Fruit fly (Drosophila melanogaster) whole organism, wandering third instar larva: ENCODE measurements around the gene CG3868.

Experiments
- Rel ChIP-seq, 2 experiments: fragments of 200-800 bp; sonication (Bioruptor generic) in 1 of 2; optimal IDR thresholded peaks; 2 replicates in 1 of 2; 3 replicates in 1 of 2; lab custom pipeline; 2016 to 2019; ENCODE audit warnings: mild to moderate bottlenecking in 2 of 2, missing biosample characterization in 2 of 2, missing genetic modification characterization in 2 of 2, moderate library complexity in 1 of 2
- dl ChIP-seq, 2 experiments: fragments of 175-275, 200-275 bp in 1 of 2; fragments of 200-275 bp in 1 of 2; sonication (Bioruptor generic); optimal IDR thresholded peaks; lab custom pipeline; 2018; ENCODE audit warnings: mild to moderate bottlenecking in 2 of 2, missing biosample characterization in 2 of 2, missing genetic modification characterization in 2 of 2, moderate library complexity in 2 of 2; ENCODE audit not compliant: partially characterized antibody in 2 of 2, insufficient read depth in 1 of 2
- lola ChIP-seq: fragments of >200 bp; optimal IDR thresholded peaks from 2 replicates; lab custom pipeline; 2017; ENCODE audit warnings: missing biosample characterization, missing genetic modification characterization
- pan ChIP-seq: fragments of >200 bp; optimal IDR thresholded peaks from 2 replicates; lab custom pipeline; 2017
- psq ChIP-seq: fragments of 200-800 bp; sonication (Bioruptor generic); optimal IDR thresholded peaks from 3 replicates; lab custom pipeline; 2017; ENCODE audit warnings: missing biosample characterization, mild to moderate bottlenecking, missing genetic modification characterization, moderate library complexity
- sage ChIP-seq: fragments of 200-800 bp; sonication (Bioruptor generic); optimal IDR thresholded peaks from 2 replicates; lab custom pipeline; 2016; ENCODE audit warnings: missing biosample characterization, mild to moderate bottlenecking, missing genetic modification characterization
- tai ChIP-seq: sonication (Bioruptor generic); optimal IDR thresholded peaks from 2 replicates; lab custom pipeline; 2016; ENCODE audit warnings: missing biosample characterization, missing genetic modification characterization
- usp ChIP-seq: fragments of >200 bp; optimal IDR thresholded peaks from 2 replicates; lab custom pipeline; 2017; ENCODE audit warnings: missing biosample characterization, missing genetic modification characterization

DNA sequence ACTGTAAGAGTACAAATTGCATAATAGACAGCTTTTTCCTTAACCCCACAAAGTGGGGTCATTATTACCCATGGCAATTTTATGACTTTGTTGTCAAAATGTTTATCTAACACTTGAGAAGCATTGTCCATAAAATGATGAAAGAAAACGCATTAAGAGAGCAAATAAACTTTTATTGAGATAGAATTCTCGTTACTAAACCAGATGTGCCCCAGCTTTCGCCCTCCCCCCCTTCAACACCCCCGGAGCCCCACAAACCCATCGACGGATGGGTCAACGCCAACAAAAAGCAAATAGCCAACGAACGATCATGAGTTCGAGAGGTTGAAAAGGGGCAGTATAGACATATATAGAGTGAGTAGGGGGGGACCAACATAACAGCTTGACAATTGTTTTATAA lies 39.9 kb downstream of the CG3868 start:
- no peak for TF ChIP-seq sage (GFP tag; lab: Kevin White, UChicago)
- TF ChIP-seq tai = no peak
- TF ChIP-seq pan (lab: Kevin White, UChicago) = no peak
- TF ChIP-seq dl (GFP tag; optimal IDR thresholded peaks at IDR 0.05; lab: Kevin White, UChicago; ENCODE audit: insufficient read depth in 1 of 2, partially characterized antibody in 2 of 2) = no peak
- TF ChIP-seq psq = no peak
- no peak for TF ChIP-seq Rel (GFP tag; optimal IDR thresholded peaks at IDR 0.05; lab: Kevin White, UChicago)
- TF ChIP-seq Rel (tag; optimal IDR thresholded peaks at IDR 0.05; lab: Kevin White, UChicago) = no peak
- TF ChIP-seq usp = no peak
- TF ChIP-seq lola = no peak
